Worm (Caenorhabditis elegans): ENCODE measurements around the gene icln-1.

icln-1 gene

ce11 chrIV:9074244-9074723 is 21.2 kb downstream of the icln-1 start, which contains the start of gene mppb-1 (continued):
- TF ChIP-seq nhr-23 (tag; optimal IDR thresholded peaks at IDR 0.05) (no peak), ztf-4 (tag; optimal IDR thresholded peaks at IDR 0.05) (peak; percentile 67), ZK546.5 (tag; optimal IDR thresholded peaks at IDR 0.05) (no peak), nhr-129 (tag; optimal IDR thresholded peaks at IDR 0.05) (peak; percentile 65), F13H6.1 (tag; optimal IDR thresholded peaks at IDR 0.05) (peak; percentile 77), unc-55 (GFP tag; optimal IDR thresholded peaks at IDR 0.05) (peak; percentile 91), R02D3.7 (tag; optimal IDR thresholded peaks at IDR 0.05) (no peak), gmeb-1 (tag; optimal IDR thresholded peaks at IDR 0.05) (peak; percentile 96), snpc-4 (tag; optimal IDR thresholded peaks at IDR 0.05) (peak; percentile 23), mdl-1 (tag; optimal IDR thresholded peaks at IDR 0.05) (peak in 1 of 2 experiments; percentile 39), ceh-82 (tag; optimal IDR thresholded peaks at IDR 0.05) (no peak)

ce11 chrIV:9070188-9070587 is 25.3 kb downstream of the icln-1 start:
- TF ChIP-seq alr-1 (tag; optimal IDR thresholded peaks at IDR 0.05), result no peak
- TF ChIP-seq fos-1 (tag; optimal IDR thresholded peaks at IDR 0.05), result peak; percentile 22

ce11 chrIV:9069703-9070102 is 25.8 kb downstream of the icln-1 start, which contains the start of gene nhr-11:
TSS of gene nhr-11 (plus strand) at chrIV:9070003.
- TF ChIP-seq F13H6.1 (tag; optimal IDR thresholded peaks at IDR 0.05) (no peak), ztf-1 (GFP tag; conservative IDR thresholded peaks at IDR 0.05) (no peak), mdl-1 (tag; optimal IDR thresholded peaks at IDR 0.05) (no peak), ama-1 (optimal IDR thresholded peaks at IDR 0.05) (no peak), ZK546.5 (tag; optimal IDR thresholded peaks at IDR 0.05) (no peak), elt-1 (tag; optimal IDR thresholded peaks at IDR 0.05) (no peak), unc-62 (GFP tag; optimal IDR thresholded peaks at IDR 0.05) (no peak), alr-1 (tag; optimal IDR thresholded peaks at IDR 0.05) (no peak), nhr-6 (tag; optimal IDR thresholded peaks at IDR 0.05) (no peak), nhr-21 (tag; optimal IDR thresholded peaks at IDR 0.05) (no peak), nhr-12 (tag; optimal IDR thresholded peaks at IDR 0.05) (no peak), egl-27 (tag; optimal IDR thresholded peaks at IDR 0.05) (no peak), elt-3 (tag; optimal IDR thresholded peaks at IDR 0.05) (no peak), R02D3.7 (tag; optimal IDR thresholded peaks at IDR 0.05) (no peak), nhr-129 (tag; optimal IDR thresholded peaks at IDR 0.05) (no peak)

ce11 chrIV:9063518-9063917 is 31.9 kb downstream of the icln-1 start:
- peak; percentile 10 for TF ChIP-seq fos-1 (tag; optimal IDR thresholded peaks at IDR 0.05)
- peak; percentile 31 for TF ChIP-seq F13H6.1 (tag; optimal IDR thresholded peaks at IDR 0.05)
- TF ChIP-seq nhr-21 (tag; optimal IDR thresholded peaks at IDR 0.05), result peak; percentile 48
- no peak for TF ChIP-seq R02D3.7 (tag; optimal IDR thresholded peaks at IDR 0.05)
- peak; percentile 49 for TF ChIP-seq nhr-129 (tag; optimal IDR thresholded peaks at IDR 0.05)
- TF ChIP-seq lin-11 (tag; optimal IDR thresholded peaks at IDR 0.05), result no peak
- TF ChIP-seq crh-2 (tag; optimal IDR thresholded peaks at IDR 0.05), result peak; percentile 54
- peak; percentile 61 for TF ChIP-seq sma-9 (GFP tag; optimal IDR thresholded peaks at IDR 0.05)
- TF ChIP-seq sma-9 (tag; optimal IDR thresholded peaks at IDR 0.05), result no peak
- peak in 1 of 2 experiments; percentile 36 for TF ChIP-seq lsy-2 (tag; optimal IDR thresholded peaks at IDR 0.05)
- TF ChIP-seq dmd-4 (tag; optimal IDR thresholded peaks at IDR 0.05), result no peak

ce11 chrIV:9053403-9053802 is 42.0 kb downstream of the icln-1 start:
- TF ChIP-seq mab-5 (tag; optimal IDR thresholded peaks at IDR 0.05) (no peak), nhr-12 (tag; optimal IDR thresholded peaks at IDR 0.05) (no peak), unc-62 (GFP tag; optimal IDR thresholded peaks at IDR 0.05) (no peak), ztf-4 (tag; optimal IDR thresholded peaks at IDR 0.05) (no peak), ceh-82 (tag; optimal IDR thresholded peaks at IDR 0.05) (no peak), unc-55 (GFP tag; optimal IDR thresholded peaks at IDR 0.05) (no peak), nhr-21 (tag; optimal IDR thresholded peaks at IDR 0.05) (peak; percentile 1), dmd-4 (tag; optimal IDR thresholded peaks at IDR 0.05) (no peak), C34F6.9 (tag; optimal IDR thresholded peaks at IDR 0.05) (no peak), F13H6.1 (tag; optimal IDR thresholded peaks at IDR 0.05) (no peak), sma-9 (GFP tag; optimal IDR thresholded peaks at IDR 0.05) (peak; percentile 3), sma-9 (tag; optimal IDR thresholded peaks at IDR 0.05) (no peak)

DNA sequence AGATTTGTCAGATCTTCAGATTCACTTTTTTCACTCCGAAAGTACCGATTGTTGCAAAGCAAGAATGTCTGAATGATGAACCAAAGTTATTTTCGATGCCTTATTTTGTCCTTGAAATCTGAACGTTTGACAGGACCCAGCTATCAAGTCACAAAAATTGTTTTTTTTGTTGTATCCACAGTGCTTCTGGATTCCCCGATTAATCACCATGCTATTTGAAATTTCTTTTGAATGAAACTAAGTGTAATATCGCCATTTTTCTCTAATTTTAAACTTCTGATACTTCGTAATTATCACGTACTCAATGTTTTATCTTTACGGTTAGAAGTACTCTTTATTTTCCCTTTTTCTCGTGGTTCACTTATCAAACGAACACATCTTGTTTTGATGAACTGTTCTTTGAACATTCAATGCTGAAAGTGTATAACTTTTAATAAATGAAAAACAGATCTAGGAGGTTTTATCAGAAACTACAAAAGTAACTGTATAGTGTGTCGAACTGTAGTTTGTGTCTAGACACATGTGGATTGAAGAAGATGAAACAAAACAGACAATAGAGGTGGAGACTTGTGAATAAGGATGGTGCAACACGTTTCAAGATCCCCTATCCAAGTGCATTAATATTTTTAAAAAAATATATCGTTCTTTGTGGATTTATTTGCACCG is 43.8 kb downstream of the icln-1 start:
- TF ChIP-seq blmp-1 (tag; optimal IDR thresholded peaks at IDR 0.05; ENCODE audit: insufficient read depth), result peak; percentile 74
- TF ChIP-seq sma-9 (GFP tag; optimal IDR thresholded peaks at IDR 0.05), result peak; percentile 34
- no peak for TF ChIP-seq sma-9 (tag; optimal IDR thresholded peaks at IDR 0.05)
- peak; percentile 38 for TF ChIP-seq nhr-25 (tag; optimal IDR thresholded peaks at IDR 0.05)
- no peak for TF ChIP-seq ztf-1 (GFP tag; conservative IDR thresholded peaks at IDR 0.05)

Data from whole organism, L2 larva.